Worm (Caenorhabditis elegans): ENCODE data around the gene C05D2.8.

DNA sequence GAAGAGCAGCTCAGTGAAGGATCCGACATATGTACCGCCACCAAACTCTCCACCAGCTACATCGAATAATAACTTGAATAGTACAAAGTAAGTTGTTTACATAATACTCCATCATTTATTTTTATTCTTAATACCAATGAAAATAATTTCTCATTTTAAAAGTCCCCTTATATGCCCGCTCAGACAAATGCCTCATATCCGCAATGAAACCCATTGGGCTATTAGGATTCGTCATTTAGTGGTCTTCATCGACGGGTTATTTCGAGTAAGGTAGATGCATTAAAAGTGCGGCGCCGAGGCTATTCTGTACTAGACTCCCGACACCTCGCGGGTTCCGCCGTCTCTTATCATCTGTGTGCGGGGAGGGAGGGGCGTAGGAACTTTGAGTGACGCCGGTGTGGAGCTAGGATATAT, 43.6 kb upstream of the C05D2.8 start:
- TF ChIP-seq elt-2 (tag; optimal IDR thresholded peaks at IDR 0.05) (peak; percentile 31), nhr-237 (tag; optimal IDR thresholded peaks at IDR 0.05) (no peak), aly-2 (tag; optimal IDR thresholded peaks at IDR 0.05) (no peak), ama-1 (optimal IDR thresholded peaks at IDR 0.05) (peak; percentile 81), ceh-9 (tag; optimal IDR thresholded peaks at IDR 0.05) (no peak), pqm-1 (tag; optimal IDR thresholded peaks at IDR 0.05) (peak; percentile 49), fos-1 (tag; optimal IDR thresholded peaks at IDR 0.05) (no peak), pha-4 (tag; optimal IDR thresholded peaks at IDR 0.05) (peak; percentile 25), R02D3.7 (tag; optimal IDR thresholded peaks at IDR 0.05) (peak; percentile 1), skn-1 (tag; optimal IDR thresholded peaks at IDR 0.05) (no peak), unc-62 (GFP tag; optimal IDR thresholded peaks at IDR 0.05) (no peak), elt-3 (tag; optimal IDR thresholded peaks at IDR 0.05) (no peak)
